Worm (Caenorhabditis elegans): ENCODE measurements around the gene rfc-1.

DNA sequence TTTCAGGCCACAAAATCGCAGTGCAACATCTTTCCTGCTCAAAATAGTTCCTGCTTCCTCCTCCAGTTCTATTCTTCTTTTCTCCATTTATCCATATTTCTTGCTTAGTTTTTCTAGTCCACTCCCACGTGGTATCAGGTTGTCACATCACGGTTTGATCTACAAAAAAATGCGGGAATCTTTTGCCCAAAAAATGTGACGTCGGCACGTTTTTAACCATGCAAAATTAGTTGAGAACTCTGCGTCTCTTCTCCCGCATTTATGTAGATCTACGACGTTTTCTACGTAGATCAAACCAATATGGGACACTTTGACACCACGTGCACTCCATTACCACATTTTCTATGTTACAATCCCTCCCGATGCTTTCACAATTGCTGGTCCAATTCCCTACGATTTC lies 3.8 kb downstream of the rfc-1 start:
- TF ChIP-seq unc-62 (GFP tag; optimal IDR thresholded peaks at IDR 0.05) (no peak), nhr-12 (tag; optimal IDR thresholded peaks at IDR 0.05) (no peak), fkh-2 (tag; optimal IDR thresholded peaks at IDR 0.05) (no peak), fos-1 (tag; optimal IDR thresholded peaks at IDR 0.05) (no peak), ceh-16 (tag; optimal IDR thresholded peaks at IDR 0.05) (no peak), lin-15B (tag; optimal IDR thresholded peaks at IDR 0.05) (no peak)

Measured in whole organism, L3 larva.